Worm (Caenorhabditis elegans): ENCODE measurements around the gene mec-1.

ce11 chrV:6948225-6948624, 8.1 kb upstream of the mec-1 start, which contains the start of gene Y57E12B.1:
- no peak for TF ChIP-seq snpc-4 (tag; optimal IDR thresholded peaks at IDR 0.05)
- TF ChIP-seq unc-62 (GFP tag; optimal IDR thresholded peaks at IDR 0.05 in 1 of 2): no peak
- TF ChIP-seq unc-62 (tag; optimal IDR thresholded peaks at IDR 0.05): no peak
- TF ChIP-seq daf-12 (tag; optimal IDR thresholded peaks at IDR 0.05): no peak
- TF ChIP-seq dve-1 (tag; optimal IDR thresholded peaks at IDR 0.05; ENCODE audit: insufficient read depth): no peak

Measured in whole organism, L4 larva.